Worm (Caenorhabditis elegans) whole organism, midembryonic: ENCODE results near the gene Y37E11B.2.

ENCODE experiments used
- T22C8.4 ChIP-seq: fragments of 200-800 bp; sonication (Bioruptor generic); IDR thresholded peaks from 2 replicates; pipeline ENCODE4 v1.3.6; 2022; ENCODE audit warnings: missing genetic modification characterization, missing compliant biosample characterization
- flt-1 ChIP-seq: fragments of 200-800 bp; sonication (Bioruptor generic); IDR thresholded peaks from 2 replicates; pipeline ENCODE4 v1.3.6; 2022; ENCODE audit warnings: missing genetic modification characterization, missing compliant biosample characterization
- tab-1 ChIP-seq: fragments of 200-800 bp; sonication (Bioruptor generic); IDR thresholded peaks from 2 replicates; pipeline ENCODE4 v1.3.6; 2022; ENCODE audit warnings: missing genetic modification characterization, missing compliant biosample characterization

- TF ChIP-seq tab-1 (GFP tag; lab: Robert Waterston, UW): no peak
- TF ChIP-seq T22C8.4 (GFP tag; lab: Robert Waterston, UW): no peak
- no peak for TF ChIP-seq flt-1 (GFP tag; lab: Robert Waterston, UW)
Measured at ce11 chrIV:3578155-3578554, at the start of gene Y37E11B.2.
